Fruit fly (Drosophila melanogaster) whole organism, embryonic: ENCODE measurements around the gene sau.
A peak's percentile ranks its signal among the peaks of the same experiment; 100 is the strongest.

Experiments used
- Antp ChIP-seq: fragments of 200-800 bp; sonication (Bioruptor generic); optimal IDR thresholded peaks from 3 replicates; lab custom pipeline; 2016; ENCODE audit warnings: missing biosample characterization, missing genetic modification characterization
- Asciz ChIP-seq: fragments of 200-800 bp; sonication (Bioruptor generic); optimal IDR thresholded peaks from 2 replicates; lab custom pipeline; 2017; ENCODE audit warnings: missing biosample characterization, mild to moderate bottlenecking, missing genetic modification characterization, missing genetic modification reagents
- B-H2 ChIP-seq: fragments of 200-800 bp; sonication (Bioruptor generic); optimal IDR thresholded peaks from 2 replicates; lab custom pipeline; 2018; ENCODE audit warnings: missing biosample characterization, mild to moderate bottlenecking, missing genetic modification characterization
- BEAF-32 ChIP-seq: fragments of 200-800 bp; sonication (Bioruptor generic); optimal IDR thresholded peaks from 3 replicates; lab custom pipeline; 2017; ENCODE audit warnings: missing biosample characterization, missing genetic modification characterization, mild to moderate bottlenecking, moderate library complexity, missing genetic modification reagents
- Bdp1 ChIP-seq: fragments of 200-800 bp; sonication (Bioruptor generic); optimal IDR thresholded peaks from 3 replicates; lab custom pipeline; 2016; ENCODE audit warnings: missing biosample characterization, missing genetic modification characterization
- BtbVII ChIP-seq: fragments of 200-800 bp; sonication (Bioruptor generic); optimal IDR thresholded peaks from 3 replicates; lab custom pipeline; 2017; ENCODE audit warnings: missing biosample characterization, mild to moderate bottlenecking, missing genetic modification characterization
- CG10147 ChIP-seq: fragments of 200-800 bp; sonication (Bioruptor generic); optimal IDR thresholded peaks from 2 replicates; lab custom pipeline; 2019; ENCODE audit warnings: missing biosample characterization, mild to moderate bottlenecking, missing genetic modification characterization, moderate library complexity
- CG10654 ChIP-seq: fragments of 200-800 bp; sonication (Bioruptor generic); optimal IDR thresholded peaks from 2 replicates; lab custom pipeline; 2016; ENCODE audit warnings: missing biosample characterization, missing genetic modification characterization
- CG11504 ChIP-seq: fragments of 200-800 bp; sonication (Bioruptor generic); optimal IDR thresholded peaks from 3 replicates; lab custom pipeline; 2019; ENCODE audit warnings: missing biosample characterization, mild to moderate bottlenecking, missing genetic modification characterization, moderate library complexity
- CG13296 ChIP-seq: fragments of 200-800 bp; sonication (Bioruptor generic); optimal IDR thresholded peaks from 3 replicates; lab custom pipeline; 2018; ENCODE audit warnings: missing biosample characterization, mild to moderate bottlenecking, missing genetic modification characterization
- CG15514 ChIP-seq: fragments of 200-800 bp; sonication (Bioruptor generic); optimal IDR thresholded peaks from 3 replicates; lab custom pipeline; 2017; ENCODE audit warnings: missing biosample characterization, missing genetic modification characterization, mild to moderate bottlenecking, moderate library complexity, missing genetic modification reagents
- CG16779 ChIP-seq: fragments of 200-800 bp; sonication (Bioruptor generic); IDR thresholded peaks from 2 replicates; pipeline ENCODE4 v1.3.6; 2022; ENCODE audit warnings: missing biosample characterization, missing genetic modification characterization
- CG17186 ChIP-seq: fragments of 200-800 bp; sonication (Bioruptor generic); optimal IDR thresholded peaks from 3 replicates; lab custom pipeline; 2017; ENCODE audit warnings: missing biosample characterization, missing genetic modification reagents, missing genetic modification characterization
- CG17359 ChIP-seq: fragments of 200-800 bp; sonication (Bioruptor generic); optimal IDR thresholded peaks from 3 replicates; lab custom pipeline; 2018; ENCODE audit warnings: missing biosample characterization, mild to moderate bottlenecking, missing genetic modification characterization, moderate library complexity
- CG34224 ChIP-seq: fragments of 200-800 bp; sonication (Bioruptor generic); IDR thresholded peaks from 3 replicates; pipeline ENCODE4 v1.3.6; 2022; ENCODE audit warnings: missing biosample characterization, missing genetic modification characterization; ENCODE audit not compliant: partially characterized antibody
- CG43689 ChIP-seq: fragments of 200-800 bp; sonication (Bioruptor generic); IDR thresholded peaks from 2 replicates; pipeline ENCODE4 v1.3.6; 2022; ENCODE audit warnings: missing biosample characterization, missing genetic modification characterization
- CG5180 ChIP-seq: fragments of 200-800 bp; sonication (Bioruptor generic); optimal IDR thresholded peaks from 3 replicates; lab custom pipeline; 2017; ENCODE audit warnings: missing biosample characterization, missing genetic modification characterization, mild to moderate bottlenecking, moderate library complexity, missing genetic modification reagents
- CG6272 ChIP-seq: fragments of 200-800 bp; sonication (Bioruptor generic); IDR thresholded peaks from 2 replicates; pipeline ENCODE4 v1.3.6; 2022; ENCODE audit warnings: missing biosample characterization, missing genetic modification characterization
- CG7745 ChIP-seq: fragments of 200-800 bp; sonication (Bioruptor generic); optimal IDR thresholded peaks from 2 replicates; lab custom pipeline; 2018; ENCODE audit warnings: missing biosample characterization, mild to moderate bottlenecking, missing genetic modification characterization, moderate library complexity
- CG8924 ChIP-seq: fragments of 200-800 bp; optimal IDR thresholded peaks from 3 replicates; lab custom pipeline; 2019; ENCODE audit warnings: missing biosample characterization, mild to moderate bottlenecking, missing genetic modification characterization, moderate library complexity
- CG9215 ChIP-seq: fragments of 200-800 bp; sonication (Bioruptor generic); IDR thresholded peaks from 2 replicates; pipeline ENCODE4 v1.3.6; 2022; ENCODE audit warnings: missing biosample characterization, missing genetic modification characterization
- CG9817 ChIP-seq: fragments of 200-800 bp; sonication (Bioruptor generic); optimal IDR thresholded peaks from 2 replicates; lab custom pipeline; 2018; ENCODE audit warnings: missing biosample characterization, mild to moderate bottlenecking, missing genetic modification characterization, moderate library complexity
- CHES-1-like ChIP-seq: fragments of 200-800 bp; sonication (Bioruptor generic); optimal IDR thresholded peaks from 2 replicates; lab custom pipeline; 2016; ENCODE audit warnings: missing biosample characterization, missing genetic modification characterization
- Dll ChIP-seq: fragments of 200-800 bp; sonication (Bioruptor generic); IDR thresholded peaks from 4 replicates; pipeline ENCODE4 v1.3.6; 2022; ENCODE audit warnings: missing biosample characterization, missing genetic modification characterization; ENCODE audit not compliant: partially characterized antibody
- Elba2 ChIP-seq: fragments of 200-800 bp; sonication (Bioruptor generic); optimal IDR thresholded peaks from 3 replicates; lab custom pipeline; 2016; ENCODE audit warnings: missing biosample characterization, missing genetic modification characterization
- GATAe ChIP-seq: fragments of 200-800 bp; sonication (Bioruptor generic); conservative IDR thresholded peaks from 2 replicates; pipeline ENCODE4 v1.3.6; 2022; ENCODE audit warnings: missing biosample characterization, missing genetic modification characterization
- Gug ChIP-seq: fragments of 200-800 bp; sonication (Bioruptor generic); IDR thresholded peaks from 4 replicates; pipeline ENCODE4 v1.3.6; 2022; ENCODE audit warnings: missing biosample characterization, missing genetic modification characterization
- Hsf ChIP-seq: fragments of 200-800 bp; sonication (Bioruptor generic); optimal IDR thresholded peaks from 3 replicates; lab custom pipeline; 2016; ENCODE audit warnings: missing biosample characterization, missing genetic modification characterization
- MTF-1 ChIP-seq: fragments of 200-800 bp; sonication (Bioruptor generic); optimal IDR thresholded peaks from 2 replicates; lab custom pipeline; 2018; ENCODE audit warnings: missing biosample characterization, mild to moderate bottlenecking, missing genetic modification characterization, borderline replicate concordance
- NFAT ChIP-seq: fragments of 200-800 bp; sonication (Bioruptor generic); IDR thresholded peaks from 2 replicates; pipeline ENCODE4 v1.3.6; 2022; ENCODE audit warnings: missing biosample characterization, missing genetic modification characterization
- PHDP ChIP-seq: fragments of 200-800 bp; sonication (Bioruptor generic); optimal IDR thresholded peaks from 3 replicates; lab custom pipeline; 2018; ENCODE audit warnings: missing biosample characterization, mild to moderate bottlenecking, missing genetic modification characterization, moderate library complexity
- Ravus ChIP-seq: fragments of 200-800 bp; sonication (Bioruptor generic); IDR thresholded peaks from 2 replicates; pipeline ENCODE4 v1.3.6; 2022; ENCODE audit warnings: missing biosample characterization, missing genetic modification characterization
- Six4 ChIP-seq: fragments of 200-800 bp; sonication (Bioruptor generic); optimal IDR thresholded peaks from 2 replicates; lab custom pipeline; 2016; ENCODE audit warnings: missing biosample characterization, missing genetic modification characterization
- Sry-δ ChIP-seq: fragments of 200-800 bp; sonication (Bioruptor generic); optimal IDR thresholded peaks from 2 replicates; lab custom pipeline; 2016; ENCODE audit warnings: missing biosample characterization, missing genetic modification characterization
- Xrp1 ChIP-seq: fragments of 200-800 bp; sonication (Bioruptor generic); IDR thresholded peaks from 2 replicates; pipeline ENCODE4 v1.3.6; 2022; ENCODE audit warnings: missing biosample characterization, missing genetic modification characterization
- ash1 ChIP-seq: fragments of 200-800 bp; sonication (Bioruptor generic); optimal IDR thresholded peaks from 2 replicates; lab custom pipeline; 2018; ENCODE audit warnings: missing biosample characterization, mild to moderate bottlenecking, missing genetic modification characterization
- bcd ChIP-seq: fragments of 200-800 bp; sonication (Bioruptor generic); optimal IDR thresholded peaks from 2 replicates; lab custom pipeline; 2017; ENCODE audit warnings: missing biosample characterization, mild to moderate bottlenecking, missing genetic modification characterization
- dmrt11E ChIP-seq: fragments of 200-800 bp; sonication (Bioruptor generic); optimal IDR thresholded peaks from 3 replicates; lab custom pipeline; 2018; ENCODE audit warnings: missing biosample characterization, mild to moderate bottlenecking, missing genetic modification characterization, moderate library complexity
- knrl ChIP-seq: fragments of 200-800 bp; sonication (Bioruptor generic); IDR thresholded peaks from 3 replicates; pipeline ENCODE4 v1.3.6; 2022; ENCODE audit warnings: missing biosample characterization, missing genetic modification characterization; ENCODE audit not compliant: partially characterized antibody
- onecut ChIP-seq: fragments of 200-800 bp; sonication (Bioruptor generic); IDR thresholded peaks from 2 replicates; pipeline ENCODE4 v1.3.6; 2022; ENCODE audit warnings: missing biosample characterization, missing genetic modification characterization
- peb ChIP-seq: fragments of 200-800 bp; sonication (Bioruptor generic); IDR thresholded peaks from 2 replicates; pipeline ENCODE4 v1.3.6; 2022; ENCODE audit warnings: missing biosample characterization, missing genetic modification characterization
- pfk ChIP-seq: fragments of 200-800 bp; sonication (Bioruptor generic); optimal IDR thresholded peaks from 2 replicates; lab custom pipeline; 2018; ENCODE audit warnings: missing biosample characterization, mild to moderate bottlenecking, missing genetic modification characterization, moderate library complexity
- ranshi ChIP-seq: fragments of 200-800 bp; sonication (Bioruptor generic); IDR thresholded peaks from 2 replicates; pipeline ENCODE4 v1.3.6; 2022; ENCODE audit warnings: missing biosample characterization, missing genetic modification characterization
- slbo ChIP-seq: fragments of 200-800 bp; sonication (Bioruptor generic); IDR thresholded peaks from 2 replicates; pipeline ENCODE4 v1.3.6; 2022; ENCODE audit warnings: missing biosample characterization, missing genetic modification characterization
- sqz ChIP-seq: fragments of 200-800 bp; sonication (Bioruptor generic); optimal IDR thresholded peaks from 3 replicates; lab custom pipeline; 2018; ENCODE audit warnings: missing biosample characterization, mild to moderate bottlenecking, missing genetic modification characterization
- ssp ChIP-seq: fragments of 200-800 bp; sonication (Bioruptor generic); IDR thresholded peaks from 2 replicates; pipeline ENCODE4 v1.3.6; 2022; ENCODE audit warnings: missing biosample characterization, missing genetic modification characterization
- twi ChIP-seq: fragments of 200-800 bp; optimal IDR thresholded peaks from 2 replicates; lab custom pipeline; 2019; ENCODE audit warnings: missing biosample characterization, mild to moderate bottlenecking, missing genetic modification characterization, moderate library complexity
- tx ChIP-seq: fragments of 200-800 bp; sonication (Bioruptor generic); optimal IDR thresholded peaks from 2 replicates; lab custom pipeline; 2016; ENCODE audit warnings: missing biosample characterization, missing genetic modification characterization

Gene sau

dm6 chr2L:2177969-2178809 lies 48.0 kb upstream of the sau start, which contains the start of gene aop (continued):
- TF ChIP-seq CG34224 (GFP tag; lab: Robert Waterston, UW) (0 out of 3 replicates have a peak, but pooled peaks have one; percentile 41), CG9817 (tag; lab: Kevin White, UChicago) (no peak), CG7745 (tag; lab: Kevin White, UChicago) (peak; percentile 45), CG10147 (GFP tag; lab: Kevin White, UChicago) (no peak), PHDP (tag; lab: Kevin White, UChicago) (no peak), pfk (GFP tag; lab: Kevin White, UChicago) (peak; percentile 45), Antp (GFP tag; lab: Kevin White, UChicago) (no peak), peb (GFP tag; lab: Robert Waterston, UW) (no peak), CG11504 (tag; lab: Kevin White, UChicago) (peak; percentile 22), CG6272 (GFP tag; lab: Robert Waterston, UW) (no peak), ash1 (GFP tag; lab: Kevin White, UChicago) (peak; percentile 71), onecut (GFP tag; lab: Robert Waterston, UW) (peak; percentile 35; the same call in 1 of the 2 replicates), CG16779 (GFP tag; lab: Robert Waterston, UW) (no peak), twi (tag; lab: Kevin White, UChicago) (no peak), CG17359 (tag; lab: Kevin White, UChicago) (peak; percentile 35), slbo (GFP tag; lab: Robert Waterston, UW) (no peak), CG8924 (peak; percentile 72), Ravus (GFP tag; lab: Robert Waterston, UW) (no peak), Bdp1 (GFP tag; lab: Kevin White, UChicago) (peak; percentile 34), Asciz (GFP tag; lab: Kevin White, UChicago) (peak; percentile 28), CG13296 (GFP tag; lab: Kevin White, UChicago) (peak; percentile 48), Sry-δ (GFP tag; lab: Kevin White, UChicago) (no peak), CG10654 (no peak), Gug (no peak), BEAF-32 (GFP tag; lab: Kevin White, UChicago) (no peak), Xrp1 (GFP tag; lab: Robert Waterston, UW) (no peak; the same call in 1 of the 2 replicates), ranshi (no peak; the same call in 1 of the 2 replicates), sqz (peak; percentile 53), CG9215 (no peak), knrl (0 out of 3 replicates have a peak, but pooled peaks have one; percentile 16), CHES-1-like (peak; percentile 40), tx (GFP tag; lab: Kevin White, UChicago) (no peak), Elba2 (GFP tag; lab: Kevin White, UChicago) (peak; percentile 30), CG17186 (GFP tag; lab: Kevin White, UChicago) (peak; percentile 8), Dll (0 out of 4 replicates have a peak, but pooled peaks have one; percentile 22), ssp (GFP tag; lab: Robert Waterston, UW) (peak; percentile 1; the same call in 1 of the 2 replicates), Six4 (GFP tag; lab: Kevin White, UChicago) (no peak), B-H2 (GFP tag; lab: Kevin White, UChicago) (peak; percentile 36), MTF-1 (peak; percentile 48), BtbVII (no peak), dmrt11E (peak; percentile 8), CG15514 (GFP tag; lab: Kevin White, UChicago) (peak; percentile 16), bcd (GFP tag; lab: Kevin White, UChicago) (no peak), CG43689 (GFP tag; lab: Robert Waterston, UW) (no peak), Hsf (no peak), GATAe (GFP tag; lab: Robert Waterston, UW) (no peak), NFAT (peak; percentile 36; the same call in 1 of the 2 replicates), CG5180 (GFP tag; lab: Kevin White, UChicago) (peak; percentile 95)
